Worm (Caenorhabditis elegans) whole organism, L4/young adult: ENCODE data around the gene twk-9.

Experiments
- W03F9.2 ChIP-seq: fragments of 150-350 bp; optimal IDR thresholded peaks from 2 replicates; lab custom pipeline; 2014; ENCODE audit warnings: missing biosample characterization, missing genetic modification characterization
- dao-5 ChIP-seq: sonication (generic microtip); optimal IDR thresholded peaks from 2 replicates; lab custom pipeline; 2016; ENCODE audit warnings: missing genotype, missing genetic modification characterization, moderate library complexity, missing compliant biosample characterization
- him-1 ChIP-seq: sonication (generic microtip); optimal IDR thresholded peaks from 2 replicates; lab custom pipeline; 2016; ENCODE audit warnings: missing genotype, missing genetic modification reagents, missing genetic modification characterization, missing compliant biosample characterization

ce11 chrIV:9673206-9673605 lies 19.8 kb upstream of the twk-9 start:
- TF ChIP-seq dao-5 (tag; lab: Kevin White, UChicago): no peak
- no peak for TF ChIP-seq him-1 (tag; lab: Kevin White, UChicago)
- no peak for TF ChIP-seq W03F9.2 (tag; lab: Kevin White, UChicago)
